Fruit fly (Drosophila melanogaster) Kc167 (cell line): Measurements from ENCODE around the gene CG8312.

ENCODE experiments used
- Myc ChIP-seq: fragments of >200 bp; optimal IDR thresholded peaks from 2 replicates; lab custom pipeline; 2017; ENCODE audit warnings: missing external identifiers
- Sin3A ChIP-seq: fragments of >200 bp; optimal IDR thresholded peaks from 2 replicates; lab custom pipeline; 2018; ENCODE audit warnings: missing external identifiers
- h ChIP-seq: fragments of >200 bp; optimal IDR thresholded peaks from 3 replicates; lab custom pipeline; 2018; ENCODE audit warnings: missing external identifiers
- insv ChIP-seq: fragments of >200 bp; optimal IDR thresholded peaks from 3 replicates; lab custom pipeline; 2018; ENCODE audit warnings: missing external identifiers
- psq ChIP-seq: fragments of >200 bp; optimal IDR thresholded peaks from 2 replicates; lab custom pipeline; 2017; ENCODE audit warnings: missing external identifiers
- ttk ChIP-seq: sonication (Bioruptor generic); optimal IDR thresholded peaks from 2 replicates; lab custom pipeline; 2017; ENCODE audit warnings: missing external identifiers

The CG8312 gene

dm6 chr3R:9590952-9591532, at the start of gene CG8312, which contains the start of gene bocks:
CG8312 (plus strand) TSS chr3R:9591309.
bocks (minus strand) TSS chr3R:9591002.
- TF ChIP-seq insv (lab: Kevin White, UChicago) (no peak), ttk (no peak), Sin3A (lab: Kevin White, UChicago) (no peak), psq (lab: Kevin White, UChicago) (no peak), h (lab: Kevin White, UChicago) (no peak), Myc (no peak)

DNA sequence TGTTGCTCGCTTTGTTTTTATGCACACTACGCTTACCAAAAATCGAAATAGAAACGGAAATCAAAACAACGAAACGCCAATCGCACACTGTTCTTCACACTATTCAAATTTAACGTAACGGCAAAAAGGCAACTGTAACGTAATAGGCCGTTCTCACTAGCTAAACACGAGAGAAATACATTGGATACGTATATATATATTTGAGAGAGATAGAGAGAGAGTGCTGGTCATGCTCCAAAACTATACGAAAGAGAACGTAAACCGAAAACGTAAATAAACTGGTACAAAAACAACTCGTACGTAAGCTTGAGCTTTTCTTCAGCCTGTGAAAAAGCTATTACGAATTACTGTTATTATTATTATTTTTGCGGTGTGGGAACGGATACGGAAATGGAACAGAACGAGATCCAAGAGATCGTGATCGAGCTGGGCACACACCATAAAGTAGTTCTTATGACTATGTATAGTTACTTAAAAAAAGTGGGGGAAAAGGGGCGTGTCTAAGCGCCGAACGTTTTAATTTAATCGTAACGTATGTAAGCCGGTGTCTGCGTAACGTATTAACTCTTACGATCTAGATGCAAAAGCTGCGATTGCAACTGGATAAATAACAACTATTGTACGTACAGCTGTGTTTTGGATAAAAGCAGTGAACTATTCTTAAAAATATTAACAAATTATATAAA, 47.5 kb upstream of the CG8312 start:
- TF ChIP-seq psq (lab: Kevin White, UChicago): no peak
- TF ChIP-seq h (lab: Kevin White, UChicago): no peak

dm6 chr3R:9546808-9547381, 44.2 kb upstream of the CG8312 start:
- TF ChIP-seq psq (lab: Kevin White, UChicago): no peak
- no peak for TF ChIP-seq h (lab: Kevin White, UChicago)
- TF ChIP-seq Sin3A (lab: Kevin White, UChicago): no peak
- TF ChIP-seq ttk: no peak
- TF ChIP-seq insv (lab: Kevin White, UChicago): no peak
- TF ChIP-seq Myc: no peak

DNA sequence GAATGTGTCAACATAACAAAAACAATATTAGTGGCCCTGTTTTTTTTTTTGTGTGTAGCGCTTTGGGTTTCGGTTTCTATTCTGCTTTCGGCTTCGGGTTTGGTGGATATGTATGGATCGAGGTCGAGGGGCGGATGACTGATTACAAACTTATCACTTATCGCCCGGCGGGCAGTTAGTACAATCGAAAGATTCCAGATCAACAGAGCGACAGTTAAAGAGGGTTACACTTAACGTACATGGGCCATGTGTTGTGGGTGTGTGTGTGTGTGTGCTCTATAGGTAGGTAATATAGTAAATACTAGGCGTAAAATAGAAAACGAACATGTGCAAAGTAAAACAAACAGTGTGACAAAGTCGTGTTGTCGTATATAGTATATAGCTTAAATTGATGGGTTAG, 42.3 kb upstream of the CG8312 start:
- TF ChIP-seq Myc (no peak), Sin3A (lab: Kevin White, UChicago) (no peak), h (lab: Kevin White, UChicago) (no peak), psq (lab: Kevin White, UChicago) (no peak), ttk (no peak), insv (lab: Kevin White, UChicago) (no peak)

DNA sequence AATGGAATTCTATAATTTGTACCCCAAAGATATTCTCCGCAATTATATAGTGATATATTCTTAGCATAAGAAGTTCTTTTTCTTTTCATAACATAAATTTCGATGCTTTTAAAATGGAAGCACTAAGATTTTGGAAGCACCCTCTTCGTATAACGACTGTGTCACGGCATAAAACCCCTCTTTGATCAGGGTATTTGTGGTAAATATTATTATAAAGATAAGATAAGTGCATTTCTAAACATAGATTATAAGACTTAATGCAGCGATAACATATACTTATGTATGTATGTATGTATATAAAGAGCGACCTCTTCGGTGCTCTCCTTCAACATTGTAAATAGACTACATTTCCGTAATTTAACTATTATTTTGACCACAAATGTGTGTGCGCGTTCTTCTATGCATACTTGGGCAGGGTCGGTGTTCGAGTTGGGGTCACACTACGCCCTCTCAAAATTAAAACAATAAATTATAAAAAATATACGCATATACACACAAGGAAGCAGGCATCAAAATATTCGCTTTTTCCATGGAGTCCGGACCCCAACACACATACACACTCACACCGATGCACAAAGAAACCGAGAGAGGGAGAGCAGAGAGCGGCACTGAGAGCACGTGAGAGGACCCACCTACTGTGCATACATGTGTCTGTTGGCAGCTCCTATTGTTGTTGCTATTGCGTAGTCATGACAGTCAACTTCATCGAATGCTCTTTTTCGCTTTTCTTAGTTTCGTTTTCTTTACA, 40.7 kb upstream of the CG8312 start:
- TF ChIP-seq insv (lab: Kevin White, UChicago) (no peak), psq (lab: Kevin White, UChicago) (no peak)

DNA sequence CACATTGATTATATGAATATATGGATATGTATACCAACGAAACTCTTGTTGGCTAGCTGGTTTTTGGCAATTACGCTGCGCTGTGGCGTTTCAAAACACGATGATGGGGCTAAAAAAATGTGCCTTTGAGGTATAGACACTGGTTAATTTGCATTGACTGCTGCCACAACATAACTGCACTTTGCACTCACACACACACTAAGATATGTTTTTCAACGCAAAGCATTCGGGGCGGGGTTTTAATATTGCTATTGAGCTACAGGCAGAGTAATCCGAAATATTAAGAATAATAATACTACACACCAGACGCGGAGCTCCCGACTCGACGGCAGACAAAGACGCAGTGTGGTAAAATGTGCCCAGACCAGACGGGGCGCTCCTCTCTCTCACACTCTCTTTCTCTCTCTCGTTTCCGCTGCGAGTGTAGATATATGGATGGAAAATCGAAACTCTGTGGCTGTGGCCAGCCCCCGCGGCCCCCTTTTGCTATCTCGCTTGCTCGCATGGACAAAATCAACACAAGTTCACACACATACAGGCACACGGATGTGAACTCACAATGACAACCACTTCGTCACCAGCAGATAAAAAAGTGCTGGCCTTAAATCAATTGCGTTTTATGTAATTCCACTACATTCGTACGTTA, 40.0 kb upstream of the CG8312 start:
- TF ChIP-seq ttk (no peak), insv (lab: Kevin White, UChicago) (peak; percentile 82)

DNA sequence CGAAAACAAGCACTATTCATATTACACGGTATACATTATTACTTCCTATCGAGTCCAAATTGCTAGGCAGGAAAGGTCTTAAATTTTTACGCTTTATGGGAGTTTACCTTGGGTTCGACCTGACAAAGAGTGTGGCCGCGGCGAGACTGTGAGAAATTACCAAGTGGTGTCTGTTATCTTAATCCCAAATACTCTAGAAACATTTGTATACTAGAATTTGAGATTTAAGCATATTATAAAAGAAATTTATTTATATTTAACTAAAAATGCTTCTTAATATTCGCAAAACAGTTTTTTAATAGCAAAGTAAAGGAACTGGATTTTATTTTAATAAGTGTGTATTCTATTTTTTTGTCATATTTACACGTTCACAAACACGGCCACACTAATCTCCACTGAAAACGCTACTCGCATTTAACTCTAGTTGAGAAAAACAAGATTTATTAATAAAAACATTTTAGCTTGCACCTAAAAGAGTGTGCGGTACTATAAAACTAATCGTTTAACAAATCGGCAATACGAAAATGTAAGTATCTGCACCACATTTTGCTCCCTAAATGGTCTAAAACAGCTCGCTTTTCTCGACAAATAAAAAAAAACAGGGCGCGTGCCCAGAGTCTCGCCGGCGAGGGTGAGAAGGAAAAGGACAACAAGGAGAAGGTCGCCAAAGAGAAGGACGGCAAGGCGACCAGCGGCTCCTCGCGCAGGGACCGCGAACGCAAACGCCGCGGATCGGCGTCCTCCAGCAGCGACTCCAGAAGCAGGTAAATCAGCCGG, 39.3 kb upstream of the CG8312 start, which contains the start of the genes mura and RnpS1:
Gene mura (minus strand): TSS at position 148 of the 777 bp plus-strand sequence.
Gene RnpS1 (plus strand): TSS at position 376 of the 777 bp plus-strand sequence.
- TF ChIP-seq Myc (no peak), Sin3A (lab: Kevin White, UChicago) (no peak), psq (lab: Kevin White, UChicago) (no peak), ttk (no peak), insv (lab: Kevin White, UChicago) (no peak), h (lab: Kevin White, UChicago) (no peak)

DNA sequence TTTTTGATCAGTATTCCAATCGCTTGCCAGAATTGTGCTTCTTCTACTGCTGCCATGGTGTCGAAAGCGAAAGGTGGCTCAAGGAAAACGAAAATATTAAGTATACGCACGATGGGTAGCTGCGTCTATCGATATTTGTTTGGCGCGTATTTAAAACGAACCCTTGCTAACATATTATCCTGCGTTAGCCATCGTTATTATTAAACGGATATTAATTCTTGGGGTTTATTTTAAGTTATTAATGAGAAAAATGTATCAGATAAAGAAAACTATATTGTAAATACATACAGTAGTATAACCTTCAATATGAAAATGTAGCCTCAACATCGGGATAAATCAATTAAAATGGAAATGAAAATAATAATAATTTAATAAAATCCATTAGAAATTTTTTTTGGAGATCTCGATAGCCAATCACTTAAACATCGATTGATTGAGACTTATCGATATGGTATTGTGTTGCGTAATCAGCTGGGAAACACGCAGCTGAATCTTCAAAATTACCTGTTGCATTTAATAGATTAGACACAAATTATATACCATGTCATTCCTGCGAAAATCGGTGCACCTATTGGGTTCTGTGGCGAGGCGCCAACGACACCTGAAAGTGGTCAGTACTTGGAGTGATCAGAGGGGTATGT, 35.7 kb upstream of the CG8312 start, which contains the start of the genes CG9386 and BckdhA:
Gene CG9386 (minus strand): TSS at position 75 of the 641 bp plus-strand sequence.
Gene BckdhA (plus strand): TSS at position 452 of the 641 bp plus-strand sequence.
- TF ChIP-seq ttk: no peak
- TF ChIP-seq Sin3A (lab: Kevin White, UChicago): no peak
- TF ChIP-seq Myc: no peak
- no peak for TF ChIP-seq psq (lab: Kevin White, UChicago)
- TF ChIP-seq insv (lab: Kevin White, UChicago): no peak
- no peak for TF ChIP-seq h (lab: Kevin White, UChicago)

- TF ChIP-seq ttk (no peak), Myc (no peak), Sin3A (lab: Kevin White, UChicago) (no peak), h (lab: Kevin White, UChicago) (no peak), psq (lab: Kevin White, UChicago) (no peak), insv (lab: Kevin White, UChicago) (no peak)
Observed at dm6 chr3R:9559413-9560014, 31.6 kb upstream of the CG8312 start, which contains the start of the genes AP-1mu and MBD-like. AP-1mu (minus strand) TSS chr3R:9559525. MBD-like (plus strand) TSS chr3R:9559760.

DNA sequence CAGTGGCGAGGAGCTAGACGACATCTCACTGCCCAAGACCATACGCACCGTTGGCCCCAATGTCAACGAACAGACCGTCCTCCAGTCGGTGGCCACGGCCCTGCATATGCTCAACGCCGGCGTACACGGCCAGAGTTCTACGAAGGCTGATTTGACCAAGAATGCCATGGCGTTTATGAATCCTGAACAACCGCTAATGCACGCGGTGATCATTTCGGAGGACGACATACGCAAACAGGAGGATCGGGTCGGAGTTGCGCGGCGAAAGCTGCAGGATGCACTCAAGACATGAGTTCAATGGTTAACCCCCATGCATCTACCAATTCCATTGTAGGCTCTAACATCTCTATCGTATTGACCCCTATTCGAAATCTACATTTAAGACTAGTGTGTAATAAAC, 30.0 kb upstream of the CG8312 start:
- no peak for TF ChIP-seq insv (lab: Kevin White, UChicago)
- TF ChIP-seq Myc: no peak
- no peak for TF ChIP-seq h (lab: Kevin White, UChicago)
